Worm (Caenorhabditis elegans) whole organism, L4 larva: ENCODE data around the gene B0001.8.

Experiments used
- F49E8.2 ChIP-seq: sonication (generic microtip); optimal IDR thresholded peaks from 2 replicates; lab custom pipeline; 2016; ENCODE audit warnings: missing compliant biosample characterization, mild to moderate bottlenecking, missing genetic modification characterization, borderline replicate concordance
- T26A8.4 ChIP-seq: fragments of 200-800 bp; sonication (Bioruptor generic); IDR thresholded peaks from 2 replicates; pipeline ENCODE4 v1.3.6; 2022; ENCODE audit warnings: missing genetic modification characterization, missing compliant biosample characterization
- Y48G9A.11 ChIP-seq: fragments of 200-800 bp; sonication (Bioruptor generic); IDR thresholded peaks from 2 replicates; pipeline ENCODE4 v1.3.6; 2022; ENCODE audit warnings: missing genetic modification reagents, missing genetic modification characterization, missing compliant biosample characterization
- ZK546.5 ChIP-seq, 2 experiments: sonication (generic microtip); optimal IDR thresholded peaks; 2 replicates each; lab custom pipeline; 2017; ENCODE audit warnings: missing biosample characterization in 2 of 2, missing genetic modification characterization in 2 of 2
- ama-1 ChIP-seq: fragments of 150-350 bp; optimal IDR thresholded peaks from 2 replicates; lab custom pipeline; 2014; ENCODE audit warnings: inconsistent platforms, mixed read lengths
- arid-1 ChIP-seq: fragments of 200-800 bp; sonication (Bioruptor generic); conservative IDR thresholded peaks from 2 replicates; pipeline ENCODE4 v1.3.6; 2022; ENCODE audit warnings: missing genetic modification reagents, missing genetic modification characterization, missing compliant biosample characterization
- ceh-20 ChIP-seq: fragments of 200-800 bp; sonication (Bioruptor generic); IDR thresholded peaks from 2 replicates; pipeline ENCODE4 v1.3.6; 2022; ENCODE audit warnings: missing genetic modification reagents, missing genetic modification characterization, missing compliant biosample characterization
- ceh-62 ChIP-seq: sonication (generic microtip); optimal IDR thresholded peaks from 2 replicates; lab custom pipeline; 2017; ENCODE audit warnings: missing biosample characterization, missing genetic modification characterization
- cey-2 ChIP-seq: sonication (generic microtip); optimal IDR thresholded peaks from 3 replicates; lab custom pipeline; 2017; ENCODE audit warnings: missing genetic modification characterization, mild to moderate bottlenecking, missing compliant biosample characterization, antibody characterized with exemption, borderline replicate concordance; ENCODE audit not compliant: insufficient read depth
- daf-19 ChIP-seq: fragments of 200-800 bp; sonication (Bioruptor generic); conservative IDR thresholded peaks from 2 replicates; pipeline ENCODE4 v1.3.6; 2022; ENCODE audit warnings: missing genetic modification characterization, missing compliant biosample characterization
- dmd-6 ChIP-seq: fragments of 200-800 bp; sonication (Bioruptor generic); IDR thresholded peaks from 2 replicates; pipeline ENCODE4 v1.3.6; 2022; ENCODE audit warnings: missing genetic modification reagents, missing genetic modification characterization, missing compliant biosample characterization
- dmd-8 ChIP-seq: fragments of 200-800 bp; sonication (Bioruptor generic); IDR thresholded peaks from 2 replicates; pipeline ENCODE4 v1.3.6; 2022; ENCODE audit warnings: missing genetic modification characterization, missing compliant biosample characterization
- dmd-9 ChIP-seq: fragments of 200-800 bp; sonication (Bioruptor generic); IDR thresholded peaks from 2 replicates; pipeline ENCODE4 v1.3.6; 2022; ENCODE audit warnings: missing genetic modification reagents, missing genetic modification characterization, missing compliant biosample characterization
- duxl-1 ChIP-seq: sonication (generic microtip); optimal IDR thresholded peaks from 2 replicates; lab custom pipeline; 2016; ENCODE audit warnings: mild to moderate bottlenecking, missing genetic modification characterization, moderate library complexity, missing compliant biosample characterization; ENCODE audit not compliant: poor library complexity
- egl-27 ChIP-seq: sonication (generic microtip); optimal IDR thresholded peaks from 3 replicates; lab custom pipeline; 2017; ENCODE audit warnings: missing biosample characterization, missing genetic modification reagents, missing genetic modification characterization
- hlh-30 ChIP-seq: sonication (generic microtip); optimal IDR thresholded peaks from 2 replicates; lab custom pipeline; 2017; ENCODE audit warnings: antibody characterized with exemption, mild to moderate bottlenecking, missing genetic modification characterization, missing compliant biosample characterization; ENCODE audit not compliant: insufficient read depth
- lim-7 ChIP-seq: fragments of 200-800 bp; sonication (Bioruptor generic); IDR thresholded peaks from 2 replicates; pipeline ENCODE4 v1.3.6; 2022; ENCODE audit warnings: missing genetic modification characterization, missing compliant biosample characterization
- lin-38 ChIP-seq: fragments of 200-800 bp; sonication (Bioruptor generic); IDR thresholded peaks from 2 replicates; pipeline ENCODE4 v1.3.6; 2022; ENCODE audit warnings: missing genetic modification reagents, missing genetic modification characterization, missing compliant biosample characterization
- lin-39 ChIP-seq: fragments of 150-350 bp; optimal IDR thresholded peaks from 2 replicates; lab custom pipeline; 2014; ENCODE audit warnings: missing biosample characterization, missing genetic modification reagents, missing genetic modification characterization
- lir-3 ChIP-seq: sonication (generic microtip); optimal IDR thresholded peaks from 2 replicates; lab custom pipeline; 2016; ENCODE audit warnings: mild to moderate bottlenecking, missing genetic modification characterization, missing compliant biosample characterization
- lsy-2 ChIP-seq, 2 experiments: fragments of 150-350 bp in 1 of 2; sonication (generic microtip) in 1 of 2; optimal IDR thresholded peaks; 2 replicates each; lab custom pipeline; 2014 to 2017; ENCODE audit warnings: missing biosample characterization in 2 of 2, missing genetic modification characterization in 2 of 2
- mdt-29 ChIP-seq: fragments of 200-800 bp; sonication (Bioruptor generic); IDR thresholded peaks from 2 replicates; pipeline ENCODE4 v1.3.6; 2022; ENCODE audit warnings: missing genetic modification reagents, missing genetic modification characterization, missing compliant biosample characterization
- mep-1 ChIP-seq: fragments of 150-350 bp; sonication (generic microtip); optimal IDR thresholded peaks from 3 replicates; lab custom pipeline; 2014; ENCODE audit warnings: missing biosample characterization, missing genetic modification characterization
- mes-2 ChIP-seq: sonication (generic microtip); optimal IDR thresholded peaks from 2 replicates; lab custom pipeline; 2016; ENCODE audit warnings: missing genotype, mild to moderate bottlenecking, missing genetic modification characterization, missing compliant biosample characterization; ENCODE audit not compliant: poor library complexity, severe bottlenecking
- nhr-11 ChIP-seq: fragments of 150-350 bp; optimal IDR thresholded peaks from 2 replicates; lab custom pipeline; 2014; ENCODE audit warnings: missing biosample characterization, missing genetic modification characterization
- nhr-28 ChIP-seq: fragments of 150-350 bp; optimal IDR thresholded peaks from 2 replicates; lab custom pipeline; 2014; ENCODE audit warnings: missing biosample characterization, missing genetic modification characterization
- nhr-41 ChIP-seq: fragments of 200-800 bp; sonication (Bioruptor generic); IDR thresholded peaks from 2 replicates; pipeline ENCODE4 v1.3.6; 2022; ENCODE audit warnings: missing genetic modification reagents, missing genetic modification characterization, missing compliant biosample characterization
- nhr-76 ChIP-seq: fragments of 150-350 bp; optimal IDR thresholded peaks from 2 replicates; lab custom pipeline; 2014; ENCODE audit warnings: missing biosample characterization, missing genetic modification characterization
- nhr-77 ChIP-seq: fragments of 150-350 bp; optimal IDR thresholded peaks from 2 replicates; lab custom pipeline; 2014; ENCODE audit warnings: missing biosample characterization, missing genetic modification characterization
- rbr-2 ChIP-seq: sonication (generic microtip); optimal IDR thresholded peaks from 2 replicates; lab custom pipeline; 2016; ENCODE audit warnings: missing genotype, missing genetic modification characterization, missing compliant biosample characterization
- set-16 ChIP-seq: fragments of 200-800 bp; sonication (Bioruptor generic); IDR thresholded peaks from 2 replicates; pipeline ENCODE4 v1.3.6; 2022; ENCODE audit warnings: missing genetic modification reagents, missing genetic modification characterization, missing compliant biosample characterization
- spr-1 ChIP-seq: sonication (generic microtip); optimal IDR thresholded peaks from 2 replicates; lab custom pipeline; 2016; ENCODE audit warnings: mild to moderate bottlenecking, missing genetic modification characterization, missing compliant biosample characterization
- tag-97 ChIP-seq: fragments of 200-800 bp; sonication (Bioruptor generic); IDR thresholded peaks from 2 replicates; pipeline ENCODE4 v1.3.6; 2022; ENCODE audit warnings: missing genetic modification characterization, missing compliant biosample characterization
- unc-130 ChIP-seq: sonication (generic microtip); optimal IDR thresholded peaks from 2 replicates; lab custom pipeline; 2016; ENCODE audit warnings: missing genetic modification reagents, missing genetic modification characterization, missing compliant biosample characterization
- unc-39 ChIP-seq: sonication (generic microtip); optimal IDR thresholded peaks from 2 replicates; lab custom pipeline; 2017; ENCODE audit warnings: missing biosample characterization, missing genetic modification characterization
- unc-62 ChIP-seq, 3 experiments: fragments of 150-350 bp in 1 of 3; sonication (generic microtip); optimal IDR thresholded peaks in 2 of 3; peaks in 1 of 3; 1 replicate in 1 of 3; 2 replicates in 2 of 3; lab custom pipeline; 2014 to 2017; ENCODE audit warnings: missing biosample characterization in 3 of 3, missing genetic modification characterization in 3 of 3, missing genetic modification reagents in 3 of 3, missing genotype in 1 of 3
- ztf-11 ChIP-seq: fragments of 150-350 bp; optimal IDR thresholded peaks from 2 replicates; lab custom pipeline; 2014; ENCODE audit warnings: missing biosample characterization, missing genetic modification characterization

B0001.8 gene

DNA sequence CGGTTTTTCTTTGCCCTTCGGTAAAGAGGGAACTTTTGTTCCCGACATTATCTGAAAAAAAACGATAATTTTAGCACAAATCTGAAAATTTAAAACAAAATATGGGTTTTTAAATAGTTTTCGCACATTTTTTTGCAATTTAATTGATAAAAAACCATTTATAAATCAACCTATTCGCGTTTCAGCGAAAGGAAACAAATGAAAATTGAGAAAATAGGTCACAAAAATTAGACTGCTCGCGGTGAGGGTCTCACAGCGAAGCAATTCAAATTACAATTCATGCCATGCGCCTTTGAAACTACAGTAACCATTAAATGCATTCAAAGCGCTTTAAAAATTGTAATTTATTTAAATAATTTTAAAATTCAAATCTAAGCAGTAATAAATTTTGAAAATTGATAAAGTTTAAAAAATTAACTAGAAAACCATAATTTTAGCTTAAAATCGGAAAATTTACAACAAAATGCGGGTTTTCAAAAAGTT is 13.4 kb upstream of the B0001.8 start, which contains the start of gene B0001.7:
B0001.7 (minus strand) TSS at position 51 of the 483 bp plus-strand sequence.
- TF ChIP-seq mdt-29 (GFP tag; lab: Robert Waterston, UW), result no peak
- no peak for TF ChIP-seq ceh-20 (GFP tag; lab: Robert Waterston, UW)
- TF ChIP-seq T26A8.4 (GFP tag; lab: Robert Waterston, UW), result no peak
- TF ChIP-seq dmd-8 (GFP tag; lab: Robert Waterston, UW), result no peak
- no peak for TF ChIP-seq dmd-6 (GFP tag; lab: Robert Waterston, UW)
- TF ChIP-seq lir-3 (tag; lab: Kevin White, UChicago), result no peak
- TF ChIP-seq set-16 (GFP tag; lab: Robert Waterston, UW), result no peak
- no peak for TF ChIP-seq Y48G9A.11 (GFP tag; lab: Robert Waterston, UW)
- TF ChIP-seq mep-1, result no peak
- TF ChIP-seq lin-39 (tag; lab: Kevin White, UChicago), result no peak
- no peak for TF ChIP-seq nhr-41 (GFP tag; lab: Robert Waterston, UW)
- no peak for TF ChIP-seq ztf-11
- TF ChIP-seq duxl-1 (tag; lab: Kevin White, UChicago), result no peak
- no peak for TF ChIP-seq lin-38 (GFP tag; lab: Robert Waterston, UW)
- TF ChIP-seq spr-1, result no peak
- TF ChIP-seq ceh-62 (tag; lab: Kevin White, UChicago), result no peak

DNA sequence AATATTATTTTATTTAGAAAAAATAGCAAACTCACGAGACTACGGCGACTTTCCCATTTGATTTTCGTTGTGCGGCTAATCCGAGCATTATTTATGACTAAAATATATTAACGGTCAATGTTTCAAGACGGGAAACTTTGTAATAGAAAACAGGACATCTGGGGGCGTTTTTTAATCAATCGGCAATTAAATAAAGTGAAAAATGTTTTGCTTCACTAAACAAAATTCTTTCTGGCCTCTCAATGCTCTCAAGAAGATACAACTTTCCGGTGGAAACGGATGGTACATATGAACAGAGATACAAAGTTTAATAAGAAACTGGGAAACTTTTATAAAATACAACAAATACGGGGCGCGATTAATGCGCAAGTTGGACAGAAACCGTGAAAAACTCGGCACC is 10.0 kb upstream of the B0001.8 start, which contains the start of gene B0001.2:
B0001.2 (minus strand) TSS at position 101 of the 400 bp plus-strand sequence.
- TF ChIP-seq daf-19 (no peak), nhr-76 (tag; lab: Kevin White, UChicago) (no peak), rbr-2 (tag; lab: Kevin White, UChicago) (no peak), tag-97 (GFP tag; lab: Robert Waterston, UW) (no peak), F49E8.2 (no peak), ama-1 (no peak), arid-1 (GFP tag; lab: Robert Waterston, UW) (no peak), ZK546.5 (tag; optimal IDR thresholded peaks at IDR 0.05; lab: Kevin White, UChicago) (no peak), unc-39 (tag; lab: Kevin White, UChicago) (no peak), unc-130 (no peak), lim-7 (GFP tag; lab: Robert Waterston, UW) (no peak)
- TF ChIP-seq, all 104 proteins: peak for 0

DNA sequence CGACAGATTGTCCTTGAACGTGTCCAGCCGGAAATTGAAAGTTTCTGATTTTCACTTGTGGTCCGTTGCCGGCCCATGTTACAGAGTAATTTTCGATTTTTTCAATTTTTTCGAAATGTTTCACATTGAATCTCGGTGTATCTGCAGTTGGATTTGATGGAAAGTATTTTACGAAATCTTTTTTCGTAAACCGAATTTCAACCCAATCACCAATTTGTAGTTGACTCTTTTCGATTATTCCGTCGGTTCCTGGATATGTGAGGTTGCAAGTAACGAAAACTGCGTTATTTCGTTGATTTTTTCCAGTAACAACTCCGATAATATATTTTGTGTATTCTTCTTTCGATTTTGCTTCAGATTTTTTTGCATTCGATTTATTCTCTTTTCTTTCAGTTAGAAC is 8.8 kb upstream of the B0001.8 start:
- TF ChIP-seq cey-2 (tag; lab: Kevin White, UChicago), result no peak
- peak in 1 of 2 experiments; percentile 92 for TF ChIP-seq unc-62 (GFP tag; optimal IDR thresholded peaks at IDR 0.05 in 1 of 2; lab: Kevin White, UChicago)
- no peak for TF ChIP-seq unc-62 (tag; optimal IDR thresholded peaks at IDR 0.05; lab: Kevin White, UChicago)

DNA sequence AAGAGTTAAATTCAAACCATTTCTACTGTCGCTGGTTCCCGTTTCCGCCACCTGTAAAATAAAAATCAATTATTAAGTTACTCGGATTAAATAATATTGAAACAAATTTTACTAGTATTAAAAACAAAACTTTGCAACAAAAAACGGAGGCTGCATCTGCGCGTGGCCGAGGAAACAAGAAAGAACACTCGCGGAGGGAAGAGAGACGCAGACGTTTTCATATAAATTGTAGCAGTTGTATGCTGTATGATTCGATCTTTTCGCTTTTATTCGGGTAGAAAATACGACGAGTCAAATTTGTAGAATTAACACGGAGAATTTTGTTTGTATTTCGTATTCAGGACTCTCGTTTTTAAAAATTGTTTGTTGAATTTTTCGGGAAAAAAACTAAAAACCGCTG is 4.8 kb upstream of the B0001.8 start, which contains the start of gene B0001.3:
B0001.3 (minus strand) TSS at position 55 of the 400 bp plus-strand sequence.
- peak; percentile 24 for TF ChIP-seq hlh-30
- TF ChIP-seq mes-2 (tag; lab: Kevin White, UChicago), result peak; percentile 53
- TF ChIP-seq dmd-9 (GFP tag; lab: Robert Waterston, UW), result no peak
- TF ChIP-seq egl-27, result no peak
- TF ChIP-seq nhr-28 (tag; lab: Kevin White, UChicago), result peak; percentile 51
- no peak for TF ChIP-seq nhr-11 (tag; lab: Kevin White, UChicago)
- TF ChIP-seq nhr-77 (tag; lab: Kevin White, UChicago), result no peak
- peak in 1 of 2 experiments; percentile 37 for TF ChIP-seq lsy-2 (tag; optimal IDR thresholded peaks at IDR 0.05; lab: Kevin White, UChicago)
